Worm (Caenorhabditis elegans): ENCODE measurements around the gene nhr-179.

ce11 chrV:1635859-1636258 lies 17.2 kb upstream of the nhr-179 start, which contains the start of gene str-222:
- no peak for TF ChIP-seq him-1 (tag; optimal IDR thresholded peaks at IDR 0.05)
- no peak for TF ChIP-seq dao-5 (tag; optimal IDR thresholded peaks at IDR 0.05)
- TF ChIP-seq W03F9.2 (tag; optimal IDR thresholded peaks at IDR 0.05), result no peak

Measured in whole organism, L4/young adult.